Worm (Caenorhabditis elegans) whole organism, mixed stage, embryonic: ENCODE data around the gene Y49A3A.4.

ENCODE experiments used
- nhr-12 ChIP-seq: fragments of 150-350 bp; optimal IDR thresholded peaks from 2 replicates; lab custom pipeline; 2014; ENCODE audit warnings: missing biosample characterization, missing genetic modification characterization
- nhr-237 ChIP-seq: fragments of 150-350 bp; optimal IDR thresholded peaks from 2 replicates; lab custom pipeline; 2014; ENCODE audit warnings: missing biosample characterization, missing genetic modification characterization
- nhr-28 ChIP-seq: fragments of 150-350 bp; optimal IDR thresholded peaks from 2 replicates; lab custom pipeline; 2014; ENCODE audit warnings: missing biosample characterization, missing genetic modification characterization
- snpc-4 ChIP-seq: fragments of 150-350 bp; optimal IDR thresholded peaks from 2 replicates; lab custom pipeline; 2014; ENCODE audit warnings: missing biosample characterization, missing genetic modification characterization
- zip-8 ChIP-seq: fragments of 150-350 bp; optimal IDR thresholded peaks from 2 replicates; lab custom pipeline; 2014; ENCODE audit warnings: missing biosample characterization, missing genetic modification characterization
- ztf-11 ChIP-seq: fragments of 150-350 bp; optimal IDR thresholded peaks from 2 replicates; lab custom pipeline; 2014; ENCODE audit warnings: missing biosample characterization, missing genetic modification characterization

ce11 chrV:14358577-14358976, at the start of gene Y49A3A.4:
- TF ChIP-seq nhr-12 (tag; lab: Kevin White, UChicago): no peak
- no peak for TF ChIP-seq ztf-11 (tag; lab: Kevin White, UChicago)
- no peak for TF ChIP-seq zip-8 (tag; lab: Kevin White, UChicago)
- no peak for TF ChIP-seq nhr-28 (tag; lab: Kevin White, UChicago)
- no peak for TF ChIP-seq nhr-237 (tag; lab: Kevin White, UChicago)
- TF ChIP-seq snpc-4: no peak
